Fruit fly (Drosophila melanogaster): ENCODE results near the gene Uch-L5.

- TF ChIP-seq Sox100B (GFP tag; optimal IDR thresholded peaks at IDR 0.05) (peak; percentile 71), CG1024 (GFP tag; IDR thresholded peaks at IDR 0.05) (0 out of 2 replicates have a peak, but pooled peaks have one; percentile 38), CG10462 (GFP tag; optimal IDR thresholded peaks at IDR 0.05) (peak; percentile 73), Stat92E (GFP tag; optimal IDR thresholded peaks at IDR 0.05) (peak in 1 of 3 experiments; percentile 54), CG13123 (GFP tag; optimal IDR thresholded peaks at IDR 0.05) (peak; percentile 74), pb (GFP tag; optimal IDR thresholded peaks at IDR 0.05) (no peak), slbo (GFP tag; IDR thresholded peaks at IDR 0.05) (peak; percentile 81), Doc3 (GFP tag; IDR thresholded peaks at IDR 0.05; ENCODE audit: partially characterized antibody) (no peak), CG17829 (tag; optimal IDR thresholded peaks at IDR 0.05) (peak; percentile 83), CG14860 (GFP tag; IDR thresholded peaks at IDR 0.05; ENCODE audit: partially characterized antibody) (no peak), HmgD (GFP tag; optimal IDR thresholded peaks at IDR 0.05) (peak; percentile 56), chinmo (GFP tag; IDR thresholded peaks at IDR 0.05; ENCODE audit: partially characterized antibody) (peak; percentile 77; the same call in 1 of the 4 replicates), CG6254 (GFP tag; optimal IDR thresholded peaks at IDR 0.05) (peak; percentile 40), bab2 (GFP tag; optimal IDR thresholded peaks at IDR 0.05) (peak; percentile 76)
Measured at dm6 chr3L:9460775-9461491, 15.8 kb downstream of the Uch-L5 start, which contains the start of the genes CG3434 and CG44838.
